Fruit fly (Drosophila melanogaster) whole organism, prepupa: ENCODE results near the gene CG15734.

Experiments
- CG11902 ChIP-seq: fragments of 200-800 bp; sonication (Bioruptor generic); optimal IDR thresholded peaks from 3 replicates; lab custom pipeline; 2016; ENCODE audit warnings: missing biosample characterization, missing genetic modification characterization
- CG31627 ChIP-seq: fragments of 200-800 bp; sonication (Bioruptor generic); optimal IDR thresholded peaks from 3 replicates; lab custom pipeline; 2016; ENCODE audit warnings: missing biosample characterization, missing genetic modification characterization
- CG32006 ChIP-seq: fragments of 200-800 bp; sonication (Bioruptor generic); optimal IDR thresholded peaks from 3 replicates; lab custom pipeline; 2017; ENCODE audit warnings: missing biosample characterization, mild to moderate bottlenecking, missing genetic modification characterization
- CG6276 ChIP-seq: fragments of 200-800 bp; sonication (Bioruptor generic); optimal IDR thresholded peaks from 2 replicates; lab custom pipeline; 2017; ENCODE audit warnings: missing biosample characterization, mild to moderate bottlenecking, missing genetic modification characterization
- CG6792 ChIP-seq: fragments of 200-800 bp; sonication (Bioruptor generic); optimal IDR thresholded peaks from 3 replicates; lab custom pipeline; 2016; ENCODE audit warnings: missing biosample characterization, missing genetic modification characterization
- CG6854 ChIP-seq: fragments of 200-800 bp; sonication (Bioruptor generic); optimal IDR thresholded peaks from 2 replicates; lab custom pipeline; 2017; ENCODE audit warnings: missing biosample characterization, mild to moderate bottlenecking, missing genetic modification characterization
- CG8319 ChIP-seq: fragments of 200-800 bp; sonication (Bioruptor generic); optimal IDR thresholded peaks from 3 replicates; lab custom pipeline; 2016; ENCODE audit warnings: missing biosample characterization, missing genetic modification characterization
- CG8632 ChIP-seq: fragments of 200-800 bp; sonication (Bioruptor generic); optimal IDR thresholded peaks from 3 replicates; lab custom pipeline; 2016; ENCODE audit warnings: missing biosample characterization, missing genetic modification characterization
- Eip75B ChIP-seq: fragments of 200-800 bp; sonication (Bioruptor generic); optimal IDR thresholded peaks from 3 replicates; lab custom pipeline; 2016; ENCODE audit warnings: missing biosample characterization, missing genetic modification characterization
- Ets21C ChIP-seq: fragments of 200-800 bp; sonication (Bioruptor generic); optimal IDR thresholded peaks from 3 replicates; lab custom pipeline; 2016; ENCODE audit warnings: missing biosample characterization, missing genetic modification characterization
- achi ChIP-seq: fragments of 200-800 bp; sonication (Bioruptor generic); optimal IDR thresholded peaks from 3 replicates; lab custom pipeline; 2016; ENCODE audit warnings: missing biosample characterization, missing genetic modification characterization
- dac ChIP-seq: fragments of 200-800 bp; sonication (Bioruptor generic); optimal IDR thresholded peaks from 2 replicates; lab custom pipeline; 2017; ENCODE audit warnings: missing biosample characterization, mild to moderate bottlenecking, missing genetic modification characterization
- dsx ChIP-seq: fragments of 200-800 bp; optimal IDR thresholded peaks from 3 replicates; lab custom pipeline; 2019; ENCODE audit warnings: missing biosample characterization, mild to moderate bottlenecking, missing genetic modification characterization, moderate library complexity; ENCODE audit not compliant: poor library complexity, severe bottlenecking
- fd59A ChIP-seq: fragments of 200-800 bp; sonication (Bioruptor generic); optimal IDR thresholded peaks from 2 replicates; lab custom pipeline; 2017; ENCODE audit warnings: missing biosample characterization, mild to moderate bottlenecking, missing genetic modification characterization, missing genetic modification reagents
- net ChIP-seq: fragments of 200-800 bp; sonication (Bioruptor generic); optimal IDR thresholded peaks from 3 replicates; lab custom pipeline; 2016; ENCODE audit warnings: missing biosample characterization, missing genetic modification characterization

Gene CG15734

dm6 chrX:12043398-12043797 is 43.4 kb downstream of the CG15734 start, which contains the start of gene Ten-a:
Gene Ten-a, plus strand, starts transcription at chrX:12043698.
- no peak for TF ChIP-seq fd59A (GFP tag; lab: Kevin White, UChicago)
- no peak for TF ChIP-seq Eip75B (GFP tag; lab: Kevin White, UChicago)
- no peak for TF ChIP-seq achi (GFP tag; lab: Kevin White, UChicago)
- no peak for TF ChIP-seq CG6792 (GFP tag; lab: Kevin White, UChicago)
- TF ChIP-seq CG31627, result no peak
- no peak for TF ChIP-seq net (GFP tag; lab: Kevin White, UChicago)
- TF ChIP-seq CG6854 (GFP tag; lab: Kevin White, UChicago), result no peak
- no peak for TF ChIP-seq CG32006
- no peak for TF ChIP-seq dsx
- TF ChIP-seq CG8319, result no peak
- TF ChIP-seq CG6276 (GFP tag; lab: Kevin White, UChicago), result no peak
- TF ChIP-seq dac (GFP tag; lab: Kevin White, UChicago), result no peak
- no peak for TF ChIP-seq CG8632
- no peak for TF ChIP-seq CG11902 (GFP tag; lab: Kevin White, UChicago)
- TF ChIP-seq Ets21C (GFP tag; lab: Kevin White, UChicago), result no peak
